Worm (Caenorhabditis elegans) whole organism, late embryonic: Measurements from ENCODE around the gene plk-1.

ENCODE experiments used
- K02D7.2 ChIP-seq: sonication (generic microtip); optimal IDR thresholded peaks from 2 replicates; lab custom pipeline; 2017; ENCODE audit warnings: mild to moderate bottlenecking, missing genetic modification characterization, missing compliant biosample characterization
- ceh-30 ChIP-seq: fragments of 150-350 bp; optimal IDR thresholded peaks from 2 replicates; lab custom pipeline; 2014; ENCODE audit warnings: missing biosample characterization, missing genetic modification characterization
- elt-2 ChIP-seq: sonication (generic microtip); optimal IDR thresholded peaks from 2 replicates; lab custom pipeline; 2016; ENCODE audit warnings: missing genetic modification reagents, missing genetic modification characterization, missing compliant biosample characterization
- fkh-10 ChIP-seq: fragments of 150-350 bp; optimal IDR thresholded peaks from 2 replicates; lab custom pipeline; 2014; ENCODE audit warnings: missing biosample characterization, missing genetic modification reagents, missing genetic modification characterization
- odd-2 ChIP-seq: sonication (generic microtip); optimal IDR thresholded peaks from 2 replicates; lab custom pipeline; 2017; ENCODE audit warnings: antibody characterized with exemption, mild to moderate bottlenecking, missing genetic modification characterization, missing compliant biosample characterization
- tbx-2 ChIP-seq: sonication (generic microtip); optimal IDR thresholded peaks from 2 replicates; lab custom pipeline; 2016; ENCODE audit warnings: missing genetic modification characterization, missing compliant biosample characterization

DNA sequence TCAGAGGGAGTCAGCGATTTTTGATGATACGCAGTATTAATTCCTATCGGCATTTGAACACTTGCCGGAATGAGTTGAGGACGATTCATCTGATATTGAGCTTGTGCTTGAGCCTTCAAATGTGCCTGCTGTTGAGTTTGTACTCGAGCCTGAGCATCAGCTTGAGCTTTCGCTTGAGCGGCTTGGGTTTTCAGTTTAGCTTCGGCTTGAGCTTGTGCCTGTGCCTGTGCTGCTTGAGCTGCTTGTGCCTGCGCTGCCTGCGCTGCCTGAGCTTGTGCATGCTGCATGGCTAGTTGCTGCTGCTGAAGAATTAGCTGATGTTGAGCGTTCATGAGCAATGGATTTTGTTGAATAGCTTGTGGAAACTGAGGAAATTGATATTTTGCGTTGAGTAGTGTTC is 14.7 kb downstream of the plk-1 start:
- TF ChIP-seq ceh-30 (tag; lab: Kevin White, UChicago) (no peak), K02D7.2 (tag; lab: Kevin White, UChicago) (no peak), fkh-10 (GFP tag; lab: Kevin White, UChicago) (no peak), elt-2 (tag; lab: Kevin White, UChicago) (no peak), tbx-2 (tag; lab: Kevin White, UChicago) (no peak), odd-2 (tag; lab: Kevin White, UChicago) (no peak)
